Worm (Caenorhabditis elegans): ENCODE measurements around the gene T23D5.3.

T23D5.3 gene

DNA sequence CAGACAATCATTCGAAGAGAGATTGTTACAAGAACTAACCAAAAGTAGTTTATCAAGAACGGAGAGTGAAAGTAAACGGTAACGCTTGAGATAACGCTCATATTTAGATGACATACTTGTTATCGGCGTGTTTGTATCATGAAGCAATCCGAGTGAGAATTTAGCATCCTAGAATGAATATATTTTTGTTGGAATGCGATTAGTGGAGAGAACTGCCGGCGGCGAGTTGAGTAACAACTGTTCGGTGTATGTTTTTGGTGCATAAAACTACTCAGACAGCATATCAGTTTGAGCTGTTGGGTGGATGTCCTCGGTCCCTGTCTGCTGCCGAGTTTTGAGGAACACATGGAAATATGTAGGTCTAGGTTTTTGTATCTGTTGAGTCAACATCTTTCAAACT lies at the start of gene T23D5.3:
Gene T23D5.3, minus strand, starts transcription at position 101 of the 400 bp plus-strand sequence.
- TF ChIP-seq nhr-76 (tag; optimal IDR thresholded peaks at IDR 0.05): no peak
- TF ChIP-seq lsy-2 (tag; optimal IDR thresholded peaks at IDR 0.05): no peak
- no peak for TF ChIP-seq ceh-43 (GFP tag; optimal IDR thresholded peaks at IDR 0.05)
- no peak for TF ChIP-seq cnd-1 (tag; optimal IDR thresholded peaks at IDR 0.05)
- TF ChIP-seq ceh-83 (GFP tag; optimal IDR thresholded peaks at IDR 0.05): no peak
- TF ChIP-seq elt-1 (tag; optimal IDR thresholded peaks at IDR 0.05; ENCODE audit: borderline replicate concordance, insufficient read depth): no peak
- TF ChIP-seq unc-62 (GFP tag; optimal IDR thresholded peaks at IDR 0.05): no peak

DNA sequence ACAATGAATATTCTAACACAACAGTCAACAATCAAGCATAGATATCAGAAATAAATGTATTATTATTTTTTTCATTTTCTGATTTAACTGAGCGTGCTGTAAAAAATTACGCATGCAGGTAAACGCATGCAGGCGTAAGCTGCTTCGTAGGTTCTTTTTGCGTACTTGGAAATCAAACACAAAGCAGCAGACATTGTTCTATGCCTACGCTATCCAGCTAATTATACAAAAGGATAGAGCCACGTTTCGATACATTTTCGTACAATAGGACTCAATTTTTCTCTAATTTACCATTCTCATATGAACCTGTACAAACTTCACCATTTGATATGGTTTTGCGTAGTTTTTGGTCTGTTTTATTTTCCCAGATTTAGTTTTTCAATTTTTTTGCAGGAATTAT lies 49.0 kb upstream of the T23D5.3 start, which contains the start of gene T26E4.3:
Gene T26E4.3, plus strand, starts transcription at position 301 of the 400 bp plus-strand sequence.
- TF ChIP-seq M03D4.4 (tag; optimal IDR thresholded peaks at IDR 0.05) (no peak), sptf-1 (tag; optimal IDR thresholded peaks at IDR 0.05) (no peak), elt-1 (tag; optimal IDR thresholded peaks at IDR 0.05; ENCODE audit: borderline replicate concordance, insufficient read depth) (no peak), lin-13 (tag; optimal IDR thresholded peaks at IDR 0.05) (no peak), flh-1 (GFP tag; optimal IDR thresholded peaks at IDR 0.05) (no peak), ces-1 (GFP tag; optimal IDR thresholded peaks at IDR 0.05) (no peak), blmp-1 (tag; optimal IDR thresholded peaks at IDR 0.05) (no peak), zip-8 (tag; optimal IDR thresholded peaks at IDR 0.05) (no peak), sem-2 (GFP tag; optimal IDR thresholded peaks at IDR 0.05) (no peak)

DNA sequence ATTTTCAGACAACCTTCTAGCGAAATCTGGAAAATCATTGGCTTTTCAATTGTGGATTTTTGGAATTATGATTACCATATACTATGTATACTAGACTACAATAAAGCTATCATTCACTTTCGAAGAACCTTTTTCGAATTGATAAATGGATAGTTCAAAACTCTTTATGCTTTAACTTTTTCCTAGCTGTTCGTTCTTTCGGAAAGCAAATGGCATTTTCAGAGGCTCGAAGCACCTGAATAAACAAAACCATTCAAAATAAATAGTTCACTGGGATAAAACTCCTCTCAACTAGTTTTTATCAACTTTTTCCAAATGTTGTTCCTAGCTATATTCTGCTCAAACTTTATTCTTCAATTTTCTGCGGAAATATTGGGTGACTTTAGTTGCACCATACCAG lies 47.6 kb upstream of the T23D5.3 start, which contains the start of gene T26E4.2:
Gene T26E4.2, plus strand, starts transcription at position 301 of the 400 bp plus-strand sequence.
- no peak for TF ChIP-seq blmp-1 (tag; optimal IDR thresholded peaks at IDR 0.05)
- no peak for TF ChIP-seq hlh-1 (tag; optimal IDR thresholded peaks at IDR 0.05)
- TF ChIP-seq nhr-2 (tag; optimal IDR thresholded peaks at IDR 0.05): no peak
- no peak for TF ChIP-seq snpc-4 (tag; optimal IDR thresholded peaks at IDR 0.05)
- no peak for TF ChIP-seq ces-1 (GFP tag; optimal IDR thresholded peaks at IDR 0.05)
- TF ChIP-seq lin-32 (GFP tag; optimal IDR thresholded peaks at IDR 0.05): no peak
- TF ChIP-seq tbx-8 (GFP tag; optimal IDR thresholded peaks at IDR 0.05): no peak
- no peak for TF ChIP-seq M03D4.4 (tag; optimal IDR thresholded peaks at IDR 0.05)
- TF ChIP-seq sem-2 (GFP tag; optimal IDR thresholded peaks at IDR 0.05): no peak
- no peak for TF ChIP-seq unc-39 (tag; optimal IDR thresholded peaks at IDR 0.05)

DNA sequence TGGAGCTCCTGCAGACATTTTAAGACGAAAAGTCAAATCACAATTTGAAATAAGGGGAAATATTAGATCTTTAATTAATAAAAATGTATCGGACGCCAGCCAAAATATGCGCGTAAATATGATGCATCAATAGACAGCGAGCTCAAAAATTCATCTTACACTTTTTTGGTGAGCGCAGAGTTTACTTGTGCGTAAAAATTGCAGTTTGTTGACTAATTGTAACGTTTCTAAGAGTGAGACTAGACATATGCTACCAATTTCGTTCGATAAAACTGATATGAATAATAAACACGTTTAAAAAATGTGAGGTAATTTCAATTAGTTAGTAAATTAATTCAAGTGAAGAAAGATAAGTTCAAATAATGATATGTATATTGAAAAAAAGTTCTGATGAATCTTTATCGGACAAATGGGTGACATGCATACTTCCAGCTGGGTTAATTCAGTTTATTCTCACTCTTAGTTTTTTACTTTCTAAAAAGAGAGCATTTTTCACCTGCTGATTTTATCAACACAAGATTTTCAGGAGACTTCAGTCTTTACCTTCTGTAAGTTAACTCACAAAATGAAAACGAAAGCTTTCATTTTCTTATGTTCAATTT lies 45.8 kb upstream of the T23D5.3 start, which contains the start of the genes nhr-285 and irld-52:
Gene nhr-285, minus strand, starts transcription at position 101 of the 602 bp plus-strand sequence.
Gene irld-52, plus strand, starts transcription at position 552 of the 602 bp plus-strand sequence.
- TF ChIP-seq M03D4.4 (tag; optimal IDR thresholded peaks at IDR 0.05): no peak
- TF ChIP-seq ceh-83 (GFP tag; optimal IDR thresholded peaks at IDR 0.05): no peak
- TF ChIP-seq blmp-1 (tag; optimal IDR thresholded peaks at IDR 0.05): no peak
- TF ChIP-seq bed-3 (GFP tag; optimal IDR thresholded peaks at IDR 0.05): no peak
- TF ChIP-seq ceh-43 (GFP tag; optimal IDR thresholded peaks at IDR 0.05): no peak
- TF ChIP-seq ces-1 (GFP tag; optimal IDR thresholded peaks at IDR 0.05): no peak
- TF ChIP-seq lin-32 (GFP tag; optimal IDR thresholded peaks at IDR 0.05): no peak

DNA sequence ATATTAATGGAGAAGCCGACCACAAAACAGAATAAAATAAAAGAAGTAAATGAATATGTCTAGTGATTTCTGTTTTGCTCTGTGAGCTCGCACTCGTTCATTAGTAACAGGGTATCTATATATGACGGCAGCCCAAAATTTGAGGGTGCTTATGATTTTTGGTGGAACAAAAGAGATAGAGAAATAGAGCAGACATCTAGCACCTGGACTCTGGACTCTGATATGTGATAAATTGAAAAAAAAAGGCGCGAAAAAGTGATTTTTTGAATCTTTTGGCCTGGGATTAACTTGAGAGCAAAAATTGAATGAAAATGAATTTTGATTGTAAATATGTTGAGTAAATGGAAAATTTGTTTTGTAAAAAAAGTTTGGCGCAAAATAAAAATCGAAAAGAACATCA lies 43.2 kb upstream of the T23D5.3 start, which contains the start of gene nhr-283:
Gene nhr-283, minus strand, starts transcription at position 101 of the 400 bp plus-strand sequence.
- TF ChIP-seq nhr-12 (tag; optimal IDR thresholded peaks at IDR 0.05) (no peak), unc-120 (tag; optimal IDR thresholded peaks at IDR 0.05; ENCODE audit: poor library complexity, severe bottlenecking) (no peak), cnd-1 (tag; optimal IDR thresholded peaks at IDR 0.05) (no peak), pha-4 (tag; optimal IDR thresholded peaks at IDR 0.05) (no peak), tbx-8 (GFP tag; optimal IDR thresholded peaks at IDR 0.05) (no peak), ceh-43 (GFP tag; optimal IDR thresholded peaks at IDR 0.05) (no peak), drap-1 (GFP tag; optimal IDR thresholded peaks at IDR 0.05) (no peak), hlh-1 (tag; optimal IDR thresholded peaks at IDR 0.05) (no peak), M03D4.4 (tag; optimal IDR thresholded peaks at IDR 0.05) (no peak), sptf-1 (tag; optimal IDR thresholded peaks at IDR 0.05) (no peak), elt-1 (tag; optimal IDR thresholded peaks at IDR 0.05; ENCODE audit: borderline replicate concordance, insufficient read depth) (no peak), lin-32 (GFP tag; optimal IDR thresholded peaks at IDR 0.05) (no peak)

DNA sequence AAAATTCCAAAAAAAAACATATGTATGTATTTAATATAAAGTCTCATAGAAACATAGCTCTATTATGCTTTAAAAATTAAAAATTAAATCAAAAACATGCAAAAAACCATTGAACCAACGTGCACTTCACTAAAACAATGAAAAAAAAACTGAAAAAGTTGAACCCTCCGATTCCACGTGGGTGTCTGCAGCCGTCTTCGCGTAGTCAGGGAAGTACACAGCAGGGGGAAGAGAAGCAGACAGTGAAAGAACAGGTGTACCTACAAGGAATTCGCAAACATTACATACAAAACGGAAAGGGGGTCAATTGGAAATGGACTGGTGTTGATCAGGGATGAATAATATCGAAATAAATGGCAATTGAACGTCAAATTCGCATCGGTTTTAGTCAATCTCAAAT lies 40.5 kb upstream of the T23D5.3 start:
- no peak for TF ChIP-seq unc-120 (tag; optimal IDR thresholded peaks at IDR 0.05; ENCODE audit: poor library complexity, severe bottlenecking)
- TF ChIP-seq flh-1 (GFP tag; optimal IDR thresholded peaks at IDR 0.05): no peak
- no peak for TF ChIP-seq sem-2 (GFP tag; optimal IDR thresholded peaks at IDR 0.05)
- no peak for TF ChIP-seq mls-2 (tag; optimal IDR thresholded peaks at IDR 0.05)
- TF ChIP-seq ceh-43 (GFP tag; optimal IDR thresholded peaks at IDR 0.05): no peak
- no peak for TF ChIP-seq blmp-1 (tag; optimal IDR thresholded peaks at IDR 0.05)
- no peak for TF ChIP-seq lin-13 (tag; optimal IDR thresholded peaks at IDR 0.05)
- TF ChIP-seq nhr-2 (tag; optimal IDR thresholded peaks at IDR 0.05): no peak
- no peak for TF ChIP-seq snpc-4 (tag; optimal IDR thresholded peaks at IDR 0.05)
- no peak for TF ChIP-seq mab-5 (tag; optimal IDR thresholded peaks at IDR 0.05)
- no peak for TF ChIP-seq ces-1 (GFP tag; optimal IDR thresholded peaks at IDR 0.05)
- TF ChIP-seq lsy-2 (tag; optimal IDR thresholded peaks at IDR 0.05): no peak
- no peak for TF ChIP-seq pha-4 (tag; optimal IDR thresholded peaks at IDR 0.05)
- no peak for TF ChIP-seq hlh-1 (tag; optimal IDR thresholded peaks at IDR 0.05)
- TF ChIP-seq nhr-237 (tag; optimal IDR thresholded peaks at IDR 0.05): no peak
- no peak for TF ChIP-seq zip-8 (tag; optimal IDR thresholded peaks at IDR 0.05)

All from whole organism, mixed stage, embryonic.